Fruit fly (Drosophila melanogaster) whole organism, embryonic: Measurements from ENCODE around the gene Bicra.

Experiments
- CG10147 ChIP-seq: fragments of 200-800 bp; sonication (Bioruptor generic); optimal IDR thresholded peaks from 2 replicates; lab custom pipeline; 2019; ENCODE audit warnings: missing biosample characterization, mild to moderate bottlenecking, missing genetic modification characterization, moderate library complexity
- CG10565 ChIP-seq: fragments of 200-800 bp; sonication (Bioruptor generic); optimal IDR thresholded peaks from 3 replicates; lab custom pipeline; 2016; ENCODE audit warnings: missing biosample characterization, mild to moderate bottlenecking, missing genetic modification characterization
- CG11247 ChIP-seq: fragments of 200-800 bp; sonication (Bioruptor generic); IDR thresholded peaks from 2 replicates; pipeline ENCODE4 v1.3.6; 2022; ENCODE audit warnings: missing biosample characterization, missing genetic modification characterization
- CG12236 ChIP-seq: fragments of 200-800 bp; sonication (Bioruptor generic); optimal IDR thresholded peaks from 2 replicates; lab custom pipeline; 2016; ENCODE audit warnings: missing biosample characterization, missing genetic modification characterization
- CG12744 ChIP-seq: fragments of 200-800 bp; sonication (Bioruptor generic); optimal IDR thresholded peaks from 2 replicates; lab custom pipeline; 2016; ENCODE audit warnings: missing biosample characterization, missing genetic modification characterization
- CG15696 ChIP-seq: fragments of 200-800 bp; sonication (Bioruptor generic); optimal IDR thresholded peaks from 2 replicates; lab custom pipeline; 2019; ENCODE audit warnings: missing biosample characterization, mild to moderate bottlenecking, missing genetic modification characterization, moderate library complexity
- CG17568 ChIP-seq: fragments of 200-800 bp; sonication (Bioruptor generic); optimal IDR thresholded peaks from 2 replicates; lab custom pipeline; 2018; ENCODE audit warnings: missing biosample characterization, mild to moderate bottlenecking, missing genetic modification characterization, moderate library complexity
- CG2889 ChIP-seq: fragments of 200-800 bp; sonication (Bioruptor generic); IDR thresholded peaks from 3 replicates; pipeline ENCODE4 v1.3.6; 2022; ENCODE audit warnings: missing biosample characterization, missing genetic modification characterization
- CG31388 ChIP-seq: fragments of 200-800 bp; sonication (Bioruptor generic); optimal IDR thresholded peaks from 2 replicates; lab custom pipeline; 2016; ENCODE audit warnings: missing biosample characterization, missing genetic modification characterization
- CG32532 ChIP-seq: fragments of 200-800 bp; sonication (Bioruptor generic); IDR thresholded peaks from 2 replicates; pipeline ENCODE4 v1.3.6; 2022; ENCODE audit warnings: missing biosample characterization, missing genetic modification characterization
- CG34422 ChIP-seq: fragments of 200-800 bp; sonication (Bioruptor generic); IDR thresholded peaks from 3 replicates; pipeline ENCODE4 v1.3.6; 2022; ENCODE audit warnings: missing biosample characterization, missing genetic modification characterization
- CG4282 ChIP-seq: fragments of 200-800 bp; sonication (Bioruptor generic); optimal IDR thresholded peaks from 2 replicates; lab custom pipeline; 2016; ENCODE audit warnings: missing biosample characterization, missing genetic modification characterization
- CG4360 ChIP-seq: fragments of 200-800 bp; sonication (Bioruptor generic); IDR thresholded peaks from 2 replicates; pipeline ENCODE4 v1.3.6; 2022; ENCODE audit warnings: missing biosample characterization, missing genetic modification characterization
- CG4617 ChIP-seq: fragments of 200-800 bp; sonication (Bioruptor generic); optimal IDR thresholded peaks from 3 replicates; lab custom pipeline; 2016; ENCODE audit warnings: missing biosample characterization, missing genetic modification characterization, borderline replicate concordance
- CG4854 ChIP-seq: fragments of 200-800 bp; sonication (Bioruptor generic); optimal IDR thresholded peaks from 2 replicates; lab custom pipeline; 2016; ENCODE audit warnings: missing biosample characterization, missing genetic modification characterization, inconsistent platforms
- CG9215 ChIP-seq: fragments of 200-800 bp; sonication (Bioruptor generic); IDR thresholded peaks from 2 replicates; pipeline ENCODE4 v1.3.6; 2022; ENCODE audit warnings: missing biosample characterization, missing genetic modification characterization
- CG9932 ChIP-seq: fragments of 200-800 bp; sonication (Bioruptor generic); IDR thresholded peaks from 2 replicates; pipeline ENCODE4 v1.3.6; 2022; ENCODE audit warnings: missing biosample characterization, missing genetic modification characterization
- CkIIα-i1 ChIP-seq: fragments of 200-800 bp; sonication (Bioruptor generic); IDR thresholded peaks from 2 replicates; pipeline ENCODE4 v1.3.6; 2022; ENCODE audit warnings: missing biosample characterization, missing genetic modification characterization
- D ChIP-seq, 2 experiments: fragments of 200-800 bp in 1 of 2; fragments of >200 bp in 1 of 2; sonication (Bioruptor generic) in 1 of 2; optimal IDR thresholded peaks; 2 replicates in 1 of 2; 3 replicates in 1 of 2; lab custom pipeline; 2017; ENCODE audit warnings: mild to moderate bottlenecking in 1 of 2, missing biosample characterization in 1 of 2, missing genetic modification characterization in 1 of 2, missing genetic modification reagents in 1 of 2
- Deaf1 ChIP-seq: fragments of 200-800 bp; optimal IDR thresholded peaks from 3 replicates; lab custom pipeline; 2019; ENCODE audit warnings: missing biosample characterization, mild to moderate bottlenecking, missing genetic modification characterization, moderate library complexity
- Gsc ChIP-seq: fragments of 200-800 bp; sonication (Bioruptor generic); IDR thresholded peaks from 2 replicates; pipeline ENCODE4 v1.3.6; 2022; ENCODE audit warnings: missing biosample characterization, missing genetic modification characterization
- Lim3 ChIP-seq: fragments of 200-800 bp; sonication (Bioruptor generic); IDR thresholded peaks from 2 replicates; pipeline ENCODE4 v1.3.6; 2022; ENCODE audit warnings: missing biosample characterization, missing genetic modification characterization
- MESR4 ChIP-seq: fragments of 200-800 bp; sonication (Bioruptor generic); optimal IDR thresholded peaks from 2 replicates; lab custom pipeline; 2018; ENCODE audit warnings: missing biosample characterization, mild to moderate bottlenecking, missing genetic modification characterization, moderate library complexity
- Mad ChIP-seq: fragments of 200-800 bp; sonication (Bioruptor generic); optimal IDR thresholded peaks from 2 replicates; lab custom pipeline; 2016; ENCODE audit warnings: missing biosample characterization, missing genetic modification characterization
- NC2α ChIP-seq: fragments of 200-800 bp; sonication (Bioruptor generic); optimal IDR thresholded peaks from 2 replicates; lab custom pipeline; 2016; ENCODE audit warnings: missing biosample characterization, missing genetic modification characterization
- Pdp1 ChIP-seq, 2 experiments: fragments of 200-800 bp; sonication (Bioruptor generic); optimal IDR thresholded peaks; 3 replicates each; lab custom pipeline; 2016; ENCODE audit warnings: missing biosample characterization in 2 of 2, missing genetic modification characterization in 2 of 2, mild to moderate bottlenecking in 1 of 2, moderate library complexity in 1 of 2
- Ptx1 ChIP-seq: fragments of 200-800 bp; sonication (Bioruptor generic); IDR thresholded peaks from 2 replicates; pipeline ENCODE4 v1.3.6; 2022; ENCODE audit warnings: missing biosample characterization, missing genetic modification characterization
- Rx ChIP-seq: fragments of 200-800 bp; sonication (Bioruptor generic); IDR thresholded peaks from 2 replicates; pipeline ENCODE4 v1.3.6; 2022; ENCODE audit warnings: missing biosample characterization, missing genetic modification characterization
- ab ChIP-seq: fragments of 200-800 bp; sonication (Bioruptor generic); optimal IDR thresholded peaks from 2 replicates; lab custom pipeline; 2016; ENCODE audit warnings: missing biosample characterization, missing genetic modification characterization
- aop ChIP-seq: fragments of 200-800 bp; sonication (Bioruptor generic); IDR thresholded peaks from 2 replicates; pipeline ENCODE4 v1.3.6; 2022; ENCODE audit warnings: missing biosample characterization, missing genetic modification characterization
- crol ChIP-seq: fragments of 200-800 bp; sonication (Bioruptor generic); IDR thresholded peaks from 2 replicates; pipeline ENCODE4 v1.3.6; 2022; ENCODE audit warnings: missing biosample characterization, missing genetic modification characterization
- crp ChIP-seq, 2 experiments: fragments of 200-800 bp; sonication (Bioruptor generic); optimal IDR thresholded peaks; 2 replicates in 1 of 2; 3 replicates in 1 of 2; lab custom pipeline; 2017; ENCODE audit warnings: missing biosample characterization in 2 of 2, missing genetic modification characterization in 2 of 2, mild to moderate bottlenecking in 1 of 2, moderate library complexity in 1 of 2
- danr ChIP-seq: fragments of 200-800 bp; sonication (Bioruptor generic); IDR thresholded peaks from 2 replicates; pipeline ENCODE4 v1.3.6; 2022; ENCODE audit warnings: missing biosample characterization, missing genetic modification characterization
- dati ChIP-seq: fragments of 200-800 bp; sonication (Bioruptor generic); IDR thresholded peaks from 2 replicates; pipeline ENCODE4 v1.3.6; 2022; ENCODE audit warnings: missing biosample characterization, missing genetic modification characterization
- dmrt11E ChIP-seq: fragments of 200-800 bp; sonication (Bioruptor generic); optimal IDR thresholded peaks from 3 replicates; lab custom pipeline; 2018; ENCODE audit warnings: missing biosample characterization, mild to moderate bottlenecking, missing genetic modification characterization, moderate library complexity
- dysf ChIP-seq: fragments of 200-800 bp; sonication (Bioruptor generic); IDR thresholded peaks from 3 replicates; pipeline ENCODE4 v1.3.6; 2022; ENCODE audit warnings: missing biosample characterization, missing genetic modification characterization
- exex ChIP-seq: fragments of 200-800 bp; sonication (Bioruptor generic); optimal IDR thresholded peaks from 4 replicates; lab custom pipeline; 2018; ENCODE audit warnings: missing biosample characterization, mild to moderate bottlenecking, missing genetic modification characterization, moderate library complexity
- fd3F ChIP-seq: fragments of 200-800 bp; sonication (Bioruptor generic); optimal IDR thresholded peaks from 2 replicates; lab custom pipeline; 2018; ENCODE audit warnings: missing biosample characterization, mild to moderate bottlenecking, missing genetic modification characterization, moderate library complexity
- ftz-f1 ChIP-seq: fragments of 200-800 bp; sonication (Bioruptor generic); optimal IDR thresholded peaks from 2 replicates; lab custom pipeline; 2016; ENCODE audit warnings: missing biosample characterization, missing genetic modification characterization
- grau ChIP-seq: fragments of 200-800 bp; optimal IDR thresholded peaks from 3 replicates; lab custom pipeline; 2019; ENCODE audit warnings: missing biosample characterization, mild to moderate bottlenecking, missing genetic modification characterization, moderate library complexity
- insv ChIP-seq, 2 experiments: fragments of 200-800 bp; sonication (Bioruptor generic); optimal IDR thresholded peaks; 3 replicates each; lab custom pipeline; 2016 to 2018; ENCODE audit warnings: missing biosample characterization in 2 of 2, missing genetic modification characterization in 2 of 2
- jumu ChIP-seq: fragments of 200-800 bp; sonication (Bioruptor generic); optimal IDR thresholded peaks from 3 replicates; lab custom pipeline; 2016; ENCODE audit warnings: missing biosample characterization, missing genetic modification characterization
- lov ChIP-seq, 2 experiments: fragments of 200-800 bp in 1 of 2; fragments of >200 bp in 1 of 2; sonication (Bioruptor generic) in 1 of 2; IDR thresholded peaks in 1 of 2; optimal IDR thresholded peaks in 1 of 2; 2 replicates in 1 of 2; 3 replicates in 1 of 2; pipeline versions ENCODE4 v1.3.6 to Lab custom; 2017 to 2022; ENCODE audit warnings: missing biosample characterization in 1 of 2, missing genetic modification characterization in 1 of 2
- rib ChIP-seq: fragments of 200-800 bp; sonication (Bioruptor generic); IDR thresholded peaks from 2 replicates; pipeline ENCODE4 v1.3.6; 2022; ENCODE audit warnings: missing biosample characterization, missing genetic modification characterization
- scrt ChIP-seq: fragments of 200-800 bp; sonication (Bioruptor generic); optimal IDR thresholded peaks from 2 replicates; lab custom pipeline; 2018; ENCODE audit warnings: missing biosample characterization, mild to moderate bottlenecking, missing genetic modification characterization, moderate library complexity
- tap ChIP-seq: fragments of 200-800 bp; optimal IDR thresholded peaks from 3 replicates; lab custom pipeline; 2019; ENCODE audit warnings: missing biosample characterization, mild to moderate bottlenecking, missing genetic modification characterization, moderate library complexity
- twi ChIP-seq: fragments of 200-800 bp; optimal IDR thresholded peaks from 2 replicates; lab custom pipeline; 2019; ENCODE audit warnings: missing biosample characterization, mild to moderate bottlenecking, missing genetic modification characterization, moderate library complexity
- wor ChIP-seq: fragments of 200-800 bp; sonication (Bioruptor generic); IDR thresholded peaks from 2 replicates; pipeline ENCODE4 v1.3.6; 2022; ENCODE audit warnings: missing biosample characterization, missing genetic modification characterization

The Bicra gene

DNA sequence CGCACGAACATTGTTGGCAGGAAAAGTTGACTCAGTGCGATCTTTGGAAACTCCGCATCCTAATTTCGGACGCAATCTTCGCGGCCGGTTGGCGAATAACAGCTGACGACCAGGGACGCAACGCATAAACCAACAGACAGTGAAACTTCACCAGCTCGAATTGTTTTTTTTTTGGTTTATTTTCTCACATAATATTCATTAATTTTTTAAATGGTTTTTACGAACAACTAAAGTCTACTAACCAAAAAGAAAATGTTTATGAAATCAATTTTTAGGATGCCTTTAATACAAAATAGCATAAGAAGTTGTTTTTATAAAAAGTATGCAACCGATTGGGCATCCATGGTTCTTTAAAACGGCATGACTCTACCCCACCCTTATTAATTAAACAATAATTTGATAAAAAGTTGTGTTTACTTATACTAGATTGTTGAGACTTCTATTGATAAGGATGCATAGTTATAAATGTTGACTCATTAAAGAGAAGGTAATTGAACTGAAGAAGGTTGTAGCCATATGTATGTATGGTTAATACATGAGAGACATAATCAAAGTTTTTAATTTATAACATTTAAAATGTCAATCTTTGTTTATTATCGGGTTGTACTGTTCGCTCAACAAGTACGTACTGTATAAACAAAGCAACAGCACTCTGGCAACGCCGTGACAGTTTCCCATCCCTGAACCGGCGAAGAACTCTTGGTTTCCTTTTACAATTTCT, 28.8 kb upstream of the Bicra start, which contains the start of the genes beta4GalNAcTB and Cpsf100 (continued):
- TF ChIP-seq Rx = peak; percentile 48
- peak; percentile 79 for TF ChIP-seq dysf
- TF ChIP-seq lov (optimal IDR thresholded peaks at IDR 0.05; lab: Kevin White, UChicago) = no peak
- TF ChIP-seq lov (GFP tag; IDR thresholded peaks at IDR 0.05; lab: Robert Waterston, UW) = no peak
- TF ChIP-seq grau = peak; percentile 97
- peak; percentile 80 for TF ChIP-seq exex (tag; lab: Kevin White, UChicago)
- no peak for TF ChIP-seq MESR4 (GFP tag; lab: Kevin White, UChicago)
- TF ChIP-seq CG11247 (GFP tag; lab: Robert Waterston, UW) = peak; percentile 61
- TF ChIP-seq scrt (GFP tag; lab: Kevin White, UChicago) = peak; percentile 44
- peak; percentile 79 for TF ChIP-seq CG9932 (GFP tag; lab: Robert Waterston, UW)
- peak; percentile 77 for TF ChIP-seq CG32532 (GFP tag; lab: Robert Waterston, UW)
- TF ChIP-seq CG2889 (GFP tag; lab: Robert Waterston, UW) = peak; percentile 21; the same call in 1 of the 3 replicates
- TF ChIP-seq wor (GFP tag; lab: Robert Waterston, UW) = peak; percentile 21; the same call in 1 of the 2 replicates
- peak; percentile 31 to 83 for TF ChIP-seq crp (GFP tag; optimal IDR thresholded peaks at IDR 0.05; lab: Kevin White, UChicago)
- TF ChIP-seq CG12236 (GFP tag; lab: Kevin White, UChicago) = no peak
- peak; percentile 59 to 75 for TF ChIP-seq Pdp1 (GFP tag; optimal IDR thresholded peaks at IDR 0.05; lab: Kevin White, UChicago)
- no peak for TF ChIP-seq CG4360 (GFP tag; lab: Robert Waterston, UW)
- no peak for TF ChIP-seq CG17568 (GFP tag; lab: Kevin White, UChicago)
- peak; percentile 72 for TF ChIP-seq dmrt11E (tag; lab: Kevin White, UChicago)
- TF ChIP-seq aop (GFP tag; lab: Robert Waterston, UW) = 0 out of 2 replicates have a peak, but pooled peaks have one; percentile 57
- peak in 1 of 2 experiments; percentile 34 for TF ChIP-seq insv (GFP tag; optimal IDR thresholded peaks at IDR 0.05; lab: Kevin White, UChicago)
- no peak for TF ChIP-seq tap (tag; lab: Kevin White, UChicago)
- TF ChIP-seq dati (GFP tag; lab: Robert Waterston, UW) = 0 out of 2 replicates have a peak, but pooled peaks have one; percentile 22
- TF ChIP-seq Gsc (GFP tag; lab: Robert Waterston, UW) = no peak
- TF ChIP-seq CG12744 (GFP tag; lab: Kevin White, UChicago) = peak; percentile 40
- TF ChIP-seq CG4282 = no peak
- TF ChIP-seq CG4854 = no peak
- TF ChIP-seq CG10565 (GFP tag; lab: Kevin White, UChicago) = no peak
- no peak for TF ChIP-seq ftz-f1 (GFP tag; lab: Kevin White, UChicago)
- peak; percentile 70 for TF ChIP-seq CG9215 (GFP tag; lab: Robert Waterston, UW)
- peak; percentile 25 for TF ChIP-seq CG31388 (GFP tag; lab: Kevin White, UChicago)
- peak; percentile 70 for TF ChIP-seq twi (tag; lab: Kevin White, UChicago)
- no peak for TF ChIP-seq Deaf1 (tag; lab: Kevin White, UChicago)
- TF ChIP-seq CG15696 = peak; percentile 72
- peak; percentile 65; the same call in 1 of the 2 replicates for TF ChIP-seq rib (GFP tag; lab: Robert Waterston, UW)
- no peak for TF ChIP-seq CkIIα-i1 (GFP tag; lab: Robert Waterston, UW)
- peak; percentile 46 for TF ChIP-seq Mad (GFP tag; lab: Kevin White, UChicago)
- 0 out of 2 replicates have a peak, but pooled peaks have one; percentile 20 for TF ChIP-seq danr (GFP tag; lab: Robert Waterston, UW)
- peak; percentile 80 for TF ChIP-seq Ptx1 (GFP tag; lab: Robert Waterston, UW)
- peak; percentile 65 for TF ChIP-seq CG10147 (GFP tag; lab: Kevin White, UChicago)
- TF ChIP-seq NC2α (GFP tag; lab: Kevin White, UChicago) = peak; percentile 7
- peak; percentile 52 for TF ChIP-seq fd3F (GFP tag; lab: Kevin White, UChicago)
- TF ChIP-seq CG4617 (GFP tag; lab: Kevin White, UChicago) = peak; percentile 4
- TF ChIP-seq D (optimal IDR thresholded peaks at IDR 0.05; lab: Kevin White, UChicago) = no peak
- TF ChIP-seq D (GFP tag; optimal IDR thresholded peaks at IDR 0.05; lab: Kevin White, UChicago) = peak; percentile 70
- peak; percentile 70 for TF ChIP-seq CG34422
- TF ChIP-seq Lim3 (GFP tag; lab: Robert Waterston, UW) = no peak
- no peak for TF ChIP-seq crol
- TF ChIP-seq ab (GFP tag; lab: Kevin White, UChicago) = peak; percentile 7
- TF ChIP-seq jumu (GFP tag; lab: Kevin White, UChicago) = peak; percentile 51
